Worm (Caenorhabditis elegans) whole organism, young adult: ENCODE data around the gene C02E7.7.

ENCODE experiments used
- hsf-1 ChIP-seq: fragments of 200-800 bp; sonication (Bioruptor generic); IDR thresholded peaks from 2 replicates; pipeline ENCODE4 v1.3.6; 2022; ENCODE audit warnings: missing genetic modification reagents, missing genetic modification characterization, missing compliant biosample characterization
- lin-40 ChIP-seq: sonication (generic microtip); optimal IDR thresholded peaks from 2 replicates; lab custom pipeline; 2016; ENCODE audit warnings: missing genetic modification characterization, mild to moderate bottlenecking, missing compliant biosample characterization, missing genotype, missing genetic modification reagents
- madf-3 ChIP-seq: fragments of 200-800 bp; sonication (Bioruptor generic); IDR thresholded peaks from 2 replicates; pipeline ENCODE4 v1.3.6; 2022; ENCODE audit warnings: missing genetic modification reagents, missing genetic modification characterization, missing compliant biosample characterization

DNA sequence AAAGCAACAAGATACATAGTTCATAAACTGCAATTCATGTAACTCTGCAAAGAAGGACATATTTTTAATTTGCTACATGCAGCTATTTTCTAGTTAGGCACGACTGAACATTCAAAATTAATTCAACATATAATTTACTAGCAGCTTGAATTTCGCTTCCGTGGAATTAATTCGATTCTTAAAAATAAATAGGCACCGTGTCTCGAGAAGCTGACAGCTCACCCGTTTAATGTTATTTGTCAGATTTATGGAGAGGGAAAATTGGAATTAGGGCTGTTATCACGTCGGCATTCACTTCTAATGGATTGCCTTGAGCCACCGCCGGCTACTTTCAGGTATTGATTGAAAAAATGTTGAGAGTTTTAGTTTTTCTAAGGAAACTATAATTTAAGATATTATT lies 8.0 kb upstream of the C02E7.7 start, which contains the start of gene srh-21:
- no peak for TF ChIP-seq madf-3 (GFP tag; lab: Robert Waterston, UW)
- no peak for TF ChIP-seq hsf-1 (GFP tag; lab: Robert Waterston, UW)
- no peak for TF ChIP-seq lin-40 (tag; lab: Kevin White, UChicago)
